Worm (Caenorhabditis elegans) whole organism, young adult: ENCODE results near the gene fbxb-24.

Experiments
- B0035.1 ChIP-seq: sonication (generic microtip); optimal IDR thresholded peaks from 2 replicates; lab custom pipeline; 2016; ENCODE audit warnings: missing genetic modification characterization, mild to moderate bottlenecking, missing compliant biosample characterization, missing genotype, missing genetic modification reagents
- C06A6.2 ChIP-seq: fragments of 200-800 bp; sonication (Bioruptor generic); conservative IDR thresholded peaks from 2 replicates; pipeline ENCODE4 v1.3.6; 2022; ENCODE audit warnings: missing genetic modification characterization, missing compliant biosample characterization
- F10E7.11 ChIP-seq: sonication (generic microtip); optimal IDR thresholded peaks from 2 replicates; lab custom pipeline; 2017; ENCODE audit warnings: mild to moderate bottlenecking, missing genetic modification characterization, moderate library complexity, missing compliant biosample characterization
- F55B11.4 ChIP-seq: sonication (generic microtip); optimal IDR thresholded peaks from 2 replicates; lab custom pipeline; 2016; ENCODE audit warnings: missing compliant biosample characterization, missing genetic modification characterization, borderline replicate concordance; ENCODE audit not compliant: insufficient read depth
- K12H6.12 ChIP-seq: fragments of 200-800 bp; sonication (Bioruptor generic); optimal IDR thresholded peaks from 2 replicates; lab custom pipeline; 2018; ENCODE audit warnings: mild to moderate bottlenecking, missing genetic modification characterization, missing compliant biosample characterization
- Y53F4B.3 ChIP-seq: fragments of 200-800 bp; sonication (Bioruptor generic); IDR thresholded peaks from 2 replicates; pipeline ENCODE4 v1.3.6; 2022; ENCODE audit warnings: missing genetic modification reagents, missing genetic modification characterization, missing compliant biosample characterization
- aptf-2 ChIP-seq: fragments of 200-800 bp; sonication (Bioruptor generic); conservative IDR thresholded peaks from 2 replicates; pipeline ENCODE4 v1.3.6; 2022; ENCODE audit warnings: missing genetic modification reagents, missing genetic modification characterization, missing compliant biosample characterization
- ccch-3 ChIP-seq: fragments of 200-800 bp; sonication (Bioruptor generic); optimal IDR thresholded peaks from 2 replicates; lab custom pipeline; 2018; ENCODE audit warnings: mild to moderate bottlenecking, missing genetic modification characterization, missing compliant biosample characterization
- cebp-1 ChIP-seq, 2 experiments: fragments of 200-800 bp in 1 of 2; sonication (Bioruptor generic) in 1 of 2; sonication (generic microtip) in 1 of 2; IDR thresholded peaks in 1 of 2; optimal IDR thresholded peaks in 1 of 2; 2 replicates each; pipeline versions ENCODE4 v1.3.6 to Lab custom; 2017 to 2022; ENCODE audit warnings: missing compliant biosample characterization in 2 of 2, missing genetic modification characterization in 2 of 2, mild to moderate bottlenecking in 1 of 2, missing genetic modification reagents in 1 of 2, moderate library complexity in 1 of 2
- dox-1 ChIP-seq: fragments of 200-800 bp; sonication (Bioruptor generic); IDR thresholded peaks from 2 replicates; pipeline ENCODE4 v1.3.6; 2022; ENCODE audit warnings: missing genetic modification reagents, missing genetic modification characterization, missing compliant biosample characterization
- dpff-1 ChIP-seq: sonication (generic microtip); optimal IDR thresholded peaks from 2 replicates; lab custom pipeline; 2017; ENCODE audit warnings: mild to moderate bottlenecking, missing genetic modification characterization, missing compliant biosample characterization
- egl-18 ChIP-seq: fragments of 200-800 bp; sonication (Bioruptor generic); IDR thresholded peaks from 2 replicates; pipeline ENCODE4 v1.3.6; 2022; ENCODE audit warnings: missing genetic modification reagents, missing genetic modification characterization, missing compliant biosample characterization
- egl-44 ChIP-seq: fragments of 200-800 bp; sonication (Bioruptor generic); IDR thresholded peaks from 2 replicates; pipeline ENCODE4 v1.3.6; 2022; ENCODE audit warnings: missing genetic modification reagents, missing genetic modification characterization, missing compliant biosample characterization
- egrh-3 ChIP-seq: fragments of 200-800 bp; sonication (Bioruptor generic); IDR thresholded peaks from 2 replicates; pipeline ENCODE4 v1.3.6; 2022; ENCODE audit warnings: missing genetic modification reagents, missing genetic modification characterization, missing compliant biosample characterization
- hlh-26 ChIP-seq: fragments of 200-800 bp; sonication (Bioruptor generic); conservative IDR thresholded peaks from 2 replicates; pipeline ENCODE4 v1.3.6; 2022; ENCODE audit warnings: missing genetic modification reagents, missing genetic modification characterization, missing compliant biosample characterization
- hmg-1.2 ChIP-seq: fragments of 200-800 bp; sonication (Bioruptor generic); IDR thresholded peaks from 2 replicates; pipeline ENCODE4 v1.3.6; 2022; ENCODE audit warnings: missing genetic modification reagents, missing genetic modification characterization, missing compliant biosample characterization
- hmg-20 ChIP-seq: fragments of 200-800 bp; sonication (Bioruptor generic); IDR thresholded peaks from 2 replicates; pipeline ENCODE4 v1.3.6; 2022; ENCODE audit warnings: missing genetic modification reagents, missing genetic modification characterization, missing compliant biosample characterization
- hsf-1 ChIP-seq: fragments of 200-800 bp; sonication (Bioruptor generic); IDR thresholded peaks from 2 replicates; pipeline ENCODE4 v1.3.6; 2022; ENCODE audit warnings: missing genetic modification reagents, missing genetic modification characterization, missing compliant biosample characterization
- lin-26 ChIP-seq: fragments of 200-800 bp; sonication (Bioruptor generic); IDR thresholded peaks from 2 replicates; pipeline ENCODE4 v1.3.6; 2022; ENCODE audit warnings: missing genetic modification reagents, missing genetic modification characterization, missing compliant biosample characterization
- lin-40 ChIP-seq: sonication (generic microtip); optimal IDR thresholded peaks from 2 replicates; lab custom pipeline; 2016; ENCODE audit warnings: missing genetic modification characterization, mild to moderate bottlenecking, missing compliant biosample characterization, missing genotype, missing genetic modification reagents
- mel-28 ChIP-seq: sonication (generic microtip); optimal IDR thresholded peaks from 2 replicates; lab custom pipeline; 2016; ENCODE audit warnings: borderline replicate concordance, mild to moderate bottlenecking, missing genetic modification characterization, missing compliant biosample characterization
- nfyb-1 ChIP-seq: fragments of 200-800 bp; sonication (Bioruptor generic); IDR thresholded peaks from 2 replicates; pipeline ENCODE4 v1.3.6; 2022; ENCODE audit warnings: missing genetic modification reagents, missing genetic modification characterization, missing compliant biosample characterization
- nhr-179 ChIP-seq: sonication (generic microtip); optimal IDR thresholded peaks from 2 replicates; lab custom pipeline; 2016; ENCODE audit warnings: mild to moderate bottlenecking, missing genetic modification characterization, missing compliant biosample characterization
- rcor-1 ChIP-seq: fragments of 200-800 bp; sonication (Bioruptor generic); IDR thresholded peaks from 2 replicates; pipeline ENCODE4 v1.3.6; 2022; ENCODE audit warnings: missing genetic modification reagents, missing genetic modification characterization, missing compliant biosample characterization
- rec-8 ChIP-seq, 2 experiments: sonication (generic microtip); optimal IDR thresholded peaks; 2 replicates each; lab custom pipeline; 2016; ENCODE audit warnings: mild to moderate bottlenecking in 2 of 2, missing genetic modification characterization in 2 of 2, missing genetic modification reagents in 2 of 2, missing genotype in 2 of 2, missing biosample characterization in 1 of 2, missing compliant biosample characterization in 1 of 2, moderate library complexity in 1 of 2
- snpc-1.1 ChIP-seq: sonication (generic microtip); optimal IDR thresholded peaks from 2 replicates; lab custom pipeline; 2017; ENCODE audit warnings: missing genetic modification characterization, mild to moderate bottlenecking, missing compliant biosample characterization, antibody characterized with exemption, moderate library complexity, missing genotype, missing genetic modification reagents; ENCODE audit not compliant: insufficient read depth
- snpc-4 ChIP-seq, 5 experiments: fragments of 150-350 bp in 1 of 5; sonication (generic microtip) in 4 of 5; optimal IDR thresholded peaks; 2 replicates each; lab custom pipeline; 2014 to 2018; ENCODE audit warnings: missing genetic modification characterization in 5 of 5, missing biosample characterization in 3 of 5, antibody characterized with exemption in 2 of 5, mild to moderate bottlenecking in 2 of 5, missing compliant biosample characterization in 2 of 5, missing genotype in 2 of 5, moderate library complexity in 2 of 5, missing genetic modification reagents in 1 of 5
- unc-62 ChIP-seq: fragments of 150-350 bp; optimal IDR thresholded peaks from 2 replicates; lab custom pipeline; 2014; ENCODE audit warnings: missing biosample characterization, missing genetic modification reagents, missing genetic modification characterization
- zfh-2 ChIP-seq: fragments of 200-800 bp; sonication (Bioruptor generic); conservative IDR thresholded peaks from 2 replicates; pipeline ENCODE4 v1.3.6; 2022; ENCODE audit warnings: missing genetic modification reagents, missing genetic modification characterization, missing compliant biosample characterization
- zim-3 ChIP-seq: sonication (generic microtip); optimal IDR thresholded peaks from 2 replicates; lab custom pipeline; 2017; ENCODE audit warnings: mild to moderate bottlenecking, missing genetic modification characterization, moderate library complexity, missing compliant biosample characterization
- ztf-22 ChIP-seq: fragments of 200-800 bp; sonication (Bioruptor generic); optimal IDR thresholded peaks from 2 replicates; lab custom pipeline; 2018; ENCODE audit warnings: mild to moderate bottlenecking, missing genetic modification characterization, moderate library complexity, missing compliant biosample characterization
- ztf-28 ChIP-seq: fragments of 200-800 bp; sonication (Bioruptor generic); IDR thresholded peaks from 2 replicates; pipeline ENCODE4 v1.3.6; 2022; ENCODE audit warnings: missing genetic modification reagents, missing genetic modification characterization, missing compliant biosample characterization
- ztf-3 ChIP-seq: fragments of 200-800 bp; sonication (Bioruptor generic); optimal IDR thresholded peaks from 2 replicates; lab custom pipeline; 2018; ENCODE audit warnings: mild to moderate bottlenecking, missing genetic modification characterization, missing compliant biosample characterization
- ztf-6 ChIP-seq: fragments of 200-800 bp; sonication (Bioruptor generic); IDR thresholded peaks from 2 replicates; pipeline ENCODE4 v1.3.6; 2022; ENCODE audit warnings: missing genetic modification reagents, missing genetic modification characterization, missing compliant biosample characterization

The fbxb-24 gene

ce11 chrIII:11933539-11933938 is 24.8 kb downstream of the fbxb-24 start, which contains the start of gene dolk-1:
Gene dolk-1 (minus strand): TSS chrIII:11933639.
- TF ChIP-seq ztf-22 (GFP tag; lab: Kevin White, UChicago) (no peak), hsf-1 (GFP tag; lab: Robert Waterston, UW) (no peak), lin-40 (tag; lab: Kevin White, UChicago) (no peak), cebp-1 (GFP tag; IDR thresholded peaks at IDR 0.05; lab: Robert Waterston, UW) (no peak), cebp-1 (tag; optimal IDR thresholded peaks at IDR 0.05; lab: Kevin White, UChicago) (peak; percentile 31), rec-8 (tag; optimal IDR thresholded peaks at IDR 0.05; lab: Kevin White, UChicago) (no peak)

- no peak for TF ChIP-seq F10E7.11 (tag; lab: Kevin White, UChicago)
- TF ChIP-seq nfyb-1 = peak; percentile 83
- TF ChIP-seq, all 124 proteins: peak for 1
Observed at ce11 chrIII:11935032-11935947, 26.5 kb downstream of the fbxb-24 start.

ce11 chrIII:11935948-11936280 is 27.2 kb downstream of the fbxb-24 start:
- TF ChIP-seq cebp-1 (GFP tag; IDR thresholded peaks at IDR 0.05; lab: Robert Waterston, UW) (peak; percentile 22; the same call in 1 of the 2 replicates), cebp-1 (tag; optimal IDR thresholded peaks at IDR 0.05; lab: Kevin White, UChicago) (peak; percentile 3), zfh-2 (peak; percentile 88), hmg-1.2 (peak; percentile 53; the same call in 1 of the 2 replicates), dox-1 (GFP tag; lab: Robert Waterston, UW) (no peak), nhr-179 (tag; lab: Kevin White, UChicago) (no peak), snpc-4 (GFP tag; optimal IDR thresholded peaks at IDR 0.05; lab: Kevin White, UChicago) (peak; percentile 17), snpc-4 (tag; optimal IDR thresholded peaks at IDR 0.05; lab: Kevin White, UChicago) (peak in 3 of 4 experiments; percentile 29 to 48 (median 38)), egl-44 (GFP tag; lab: Robert Waterston, UW) (no peak), unc-62 (no peak), ztf-6 (no peak), K12H6.12 (tag; lab: Kevin White, UChicago) (peak; percentile 38), aptf-2 (GFP tag; lab: Robert Waterston, UW) (no peak), zim-3 (tag; lab: Kevin White, UChicago) (no peak), egl-18 (GFP tag; lab: Robert Waterston, UW) (no peak)

- TF ChIP-seq C06A6.2 (GFP tag; lab: Robert Waterston, UW) (no peak), rcor-1 (GFP tag; lab: Robert Waterston, UW) (no peak), zfh-2 (peak; percentile 87), egrh-3 (GFP tag; lab: Robert Waterston, UW) (peak; percentile 59; the same call in 1 of the 2 replicates)
- TF ChIP-seq, all 124 proteins: peak for 2
Observed at ce11 chrIII:11936668-11937276, 28.0 kb downstream of the fbxb-24 start.

- TF ChIP-seq F55B11.4 (tag; lab: Kevin White, UChicago) (no peak), zfh-2 (0 out of 2 replicates have a peak, but pooled peaks have one; percentile 22)
Observed at ce11 chrIII:11937911-11938310, 29.2 kb downstream of the fbxb-24 start.

ce11 chrIII:11938525-11938924 is 29.8 kb downstream of the fbxb-24 start:
- no peak for TF ChIP-seq ztf-28
- TF ChIP-seq cebp-1 (GFP tag; IDR thresholded peaks at IDR 0.05; lab: Robert Waterston, UW) = no peak
- TF ChIP-seq cebp-1 (tag; optimal IDR thresholded peaks at IDR 0.05; lab: Kevin White, UChicago) = no peak
- TF ChIP-seq ccch-3 = no peak
- no peak for TF ChIP-seq B0035.1 (tag; lab: Kevin White, UChicago)
- TF ChIP-seq snpc-4 (GFP tag; optimal IDR thresholded peaks at IDR 0.05; lab: Kevin White, UChicago) = no peak
- no peak for TF ChIP-seq snpc-4 (tag; optimal IDR thresholded peaks at IDR 0.05; lab: Kevin White, UChicago)
- no peak for TF ChIP-seq hmg-20
- no peak for TF ChIP-seq lin-26 (GFP tag; lab: Robert Waterston, UW)
- TF ChIP-seq snpc-1.1 (tag; lab: Kevin White, UChicago) = no peak
- no peak for TF ChIP-seq Y53F4B.3 (GFP tag; lab: Robert Waterston, UW)
- TF ChIP-seq ztf-3 (GFP tag; lab: Kevin White, UChicago) = no peak
- TF ChIP-seq mel-28 (tag; lab: Kevin White, UChicago) = no peak
- no peak for TF ChIP-seq hlh-26 (GFP tag; lab: Robert Waterston, UW)
- TF ChIP-seq dpff-1 (tag; lab: Kevin White, UChicago) = no peak
